Worm (Caenorhabditis elegans) whole organism, dauer: ENCODE data around the gene frpr-10.

Source experiments
- unc-62 ChIP-seq: sonication (generic microtip); optimal IDR thresholded peaks from 2 replicates; lab custom pipeline; 2017; ENCODE audit warnings: missing biosample characterization, missing genetic modification reagents, missing genetic modification characterization

frpr-10 gene

DNA sequence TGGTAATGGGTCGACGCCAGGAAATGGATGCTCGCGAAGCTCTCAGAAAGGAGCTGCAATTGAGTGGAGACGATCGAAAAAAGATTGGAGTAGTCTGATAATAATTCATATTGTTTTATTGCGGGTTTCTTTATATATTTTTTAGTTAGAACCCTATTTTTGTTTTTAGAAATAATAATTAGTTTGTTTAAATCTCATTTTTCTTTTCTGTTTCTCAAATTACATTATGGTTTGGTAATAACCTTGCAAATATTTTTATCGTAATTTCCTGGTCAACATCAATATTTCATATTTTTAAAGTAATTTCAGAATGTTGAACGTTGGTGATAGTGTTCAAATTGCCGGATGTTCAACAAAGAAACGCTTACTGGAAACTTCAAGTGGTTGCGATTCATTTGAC, 59.1 kb downstream of the frpr-10 start, which contains the start of gene elpc-4:
elpc-4 (plus strand) TSS at position 301 of the 400 bp plus-strand sequence.
- no peak for TF ChIP-seq unc-62

DNA sequence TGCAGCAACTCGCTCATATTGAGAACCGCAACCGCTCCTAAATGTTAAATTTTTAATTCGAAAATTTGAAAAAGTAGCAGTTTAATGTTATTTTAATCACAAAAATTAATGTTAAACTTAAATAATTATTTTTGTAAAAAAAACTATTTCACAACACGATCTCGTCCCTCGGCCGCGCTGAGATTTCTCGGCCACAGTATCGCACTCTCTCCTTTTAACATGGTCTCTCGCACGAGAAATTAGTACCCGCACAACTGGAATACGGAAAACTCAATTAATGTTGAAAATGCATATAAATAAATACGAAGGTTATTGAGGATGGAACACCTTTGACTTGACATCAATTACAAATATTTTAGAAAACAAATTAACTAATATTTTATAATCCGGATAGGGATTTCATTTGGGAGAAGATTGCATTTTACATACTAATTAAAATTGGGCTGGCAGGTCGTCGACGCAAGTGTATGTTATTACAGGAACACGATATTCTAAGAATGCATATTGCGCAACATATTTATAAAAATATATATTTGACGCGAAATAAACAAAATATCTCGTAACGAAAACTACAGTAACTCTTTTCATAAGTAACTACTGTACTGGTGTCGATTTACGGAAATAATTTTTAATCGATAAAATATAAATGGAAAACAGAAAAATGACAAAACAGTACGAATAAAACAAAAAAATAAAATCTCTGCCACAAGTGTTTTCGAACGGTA, 62.3 kb downstream of the frpr-10 start, which contains the start of gene dnc-4:
dnc-4 (minus strand) TSS at position 37 of the 725 bp plus-strand sequence.
- TF ChIP-seq unc-62: no peak

- no peak for TF ChIP-seq unc-62
Observed at ce11 chrIV:8022035-8022673, 64.5 kb downstream of the frpr-10 start, which contains the start of gene C26B2.2. Gene C26B2.2 (minus strand): TSS chrIV:8022122.
